Worm (Caenorhabditis elegans) whole organism, L4 larva: Measurements from ENCODE around the gene crh-1.

ENCODE experiments used
- F37D6.2 ChIP-seq: sonication (generic microtip); optimal IDR thresholded peaks from 2 replicates; lab custom pipeline; 2016; ENCODE audit warnings: mild to moderate bottlenecking, missing genetic modification characterization, missing compliant biosample characterization
- ama-1 ChIP-seq: fragments of 150-350 bp; optimal IDR thresholded peaks from 2 replicates; lab custom pipeline; 2014; ENCODE audit warnings: inconsistent platforms, mixed read lengths
- gei-8 ChIP-seq: fragments of 200-800 bp; sonication (Bioruptor generic); optimal IDR thresholded peaks from 2 replicates; lab custom pipeline; 2018; ENCODE audit warnings: mild to moderate bottlenecking, missing genetic modification characterization, missing compliant biosample characterization
- hlh-30 ChIP-seq: sonication (generic microtip); optimal IDR thresholded peaks from 2 replicates; lab custom pipeline; 2017; ENCODE audit warnings: antibody characterized with exemption, mild to moderate bottlenecking, missing genetic modification characterization, missing compliant biosample characterization; ENCODE audit not compliant: insufficient read depth
- pqm-1 ChIP-seq: sonication (generic microtip); optimal IDR thresholded peaks from 2 replicates; lab custom pipeline; 2017; ENCODE audit warnings: missing biosample characterization, missing genetic modification characterization
- snpc-4 ChIP-seq: fragments of 150-350 bp; optimal IDR thresholded peaks from 2 replicates; lab custom pipeline; 2014; ENCODE audit warnings: missing biosample characterization, missing genetic modification characterization

DNA sequence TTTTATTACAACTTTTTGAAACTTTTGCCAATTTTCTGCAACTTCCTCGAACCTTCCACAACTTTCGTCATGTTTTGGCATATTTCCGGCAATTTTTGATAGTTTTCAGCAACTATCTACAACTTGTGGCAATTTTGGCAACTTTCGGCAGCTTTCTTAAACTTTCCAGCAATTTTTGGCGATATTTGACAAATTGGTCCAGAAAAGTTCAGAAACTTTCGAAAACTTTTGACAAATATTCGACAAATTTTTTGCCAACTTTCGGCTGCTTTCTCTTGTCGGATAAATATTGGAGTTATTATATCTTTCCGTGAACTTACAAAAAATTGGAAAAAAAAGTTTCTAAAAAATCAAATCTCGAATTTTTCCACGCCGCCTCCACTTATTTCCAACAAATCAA lies 72.7 kb downstream of the crh-1 start, which contains the start of gene Y41C4A.18:
- no peak for TF ChIP-seq snpc-4 (tag; lab: Kevin White, UChicago)
- TF ChIP-seq hlh-30: no peak
- TF ChIP-seq gei-8: no peak
- TF ChIP-seq pqm-1 (tag; lab: Kevin White, UChicago): no peak
- no peak for TF ChIP-seq F37D6.2 (tag; lab: Kevin White, UChicago)
- no peak for TF ChIP-seq ama-1
